Worm (Caenorhabditis elegans) whole organism, late embryonic: ENCODE data around the gene C08E8.11.

Experiments used
- C38D4.7 ChIP-seq: fragments of 200-800 bp; sonication (Bioruptor generic); optimal IDR thresholded peaks from 2 replicates; lab custom pipeline; 2018; ENCODE audit warnings: mild to moderate bottlenecking, missing genetic modification characterization, moderate library complexity, missing compliant biosample characterization
- F13H6.1 ChIP-seq: sonication (generic microtip); optimal IDR thresholded peaks from 2 replicates; lab custom pipeline; 2016; ENCODE audit warnings: missing genetic modification characterization, missing compliant biosample characterization
- ahr-1 ChIP-seq: sonication (generic microtip); optimal IDR thresholded peaks from 2 replicates; lab custom pipeline; 2016; ENCODE audit warnings: missing genetic modification characterization, missing compliant biosample characterization
- ama-1 ChIP-seq: fragments of 150-350 bp; optimal IDR thresholded peaks from 2 replicates; lab custom pipeline; 2014
- ceh-19 ChIP-seq: fragments of 200-800 bp; sonication (Bioruptor generic); optimal IDR thresholded peaks from 2 replicates; lab custom pipeline; 2018; ENCODE audit warnings: mild to moderate bottlenecking, missing genetic modification characterization, missing compliant biosample characterization
- ceh-2 ChIP-seq: sonication (generic microtip); optimal IDR thresholded peaks from 2 replicates; lab custom pipeline; 2016; ENCODE audit warnings: missing genotype, missing genetic modification characterization, missing compliant biosample characterization
- ceh-22 ChIP-seq: sonication (generic microtip); optimal IDR thresholded peaks from 2 replicates; lab custom pipeline; 2017; ENCODE audit warnings: missing biosample characterization, missing genetic modification characterization
- ceh-34 ChIP-seq: sonication (generic microtip); optimal IDR thresholded peaks from 2 replicates; lab custom pipeline; 2016; ENCODE audit warnings: mild to moderate bottlenecking, missing genetic modification characterization, missing compliant biosample characterization
- ceh-48 ChIP-seq: sonication (generic microtip); optimal IDR thresholded peaks from 2 replicates; lab custom pipeline; 2016; ENCODE audit warnings: missing genetic modification characterization, inconsistent platforms, missing compliant biosample characterization
- che-1 ChIP-seq: sonication (generic microtip); optimal IDR thresholded peaks from 2 replicates; lab custom pipeline; 2016; ENCODE audit warnings: mild to moderate bottlenecking, missing genetic modification characterization, missing compliant biosample characterization
- dmd-4 ChIP-seq: sonication (generic microtip); optimal IDR thresholded peaks from 2 replicates; lab custom pipeline; 2016; ENCODE audit warnings: borderline replicate concordance, missing genetic modification characterization, missing compliant biosample characterization
- dve-1 ChIP-seq: sonication (generic microtip); optimal IDR thresholded peaks from 2 replicates; lab custom pipeline; 2017; ENCODE audit warnings: antibody characterized with exemption, mild to moderate bottlenecking, missing genetic modification characterization, missing compliant biosample characterization
- elt-2 ChIP-seq: sonication (generic microtip); optimal IDR thresholded peaks from 2 replicates; lab custom pipeline; 2016; ENCODE audit warnings: missing genetic modification reagents, missing genetic modification characterization, missing compliant biosample characterization
- ets-4 ChIP-seq: sonication (generic microtip); optimal IDR thresholded peaks from 2 replicates; lab custom pipeline; 2016; ENCODE audit warnings: missing genetic modification characterization, missing compliant biosample characterization
- fax-1 ChIP-seq: sonication (generic microtip); optimal IDR thresholded peaks from 2 replicates; lab custom pipeline; 2016; ENCODE audit warnings: missing genotype, missing genetic modification characterization, missing compliant biosample characterization
- gmeb-2 ChIP-seq: sonication (generic microtip); optimal IDR thresholded peaks from 2 replicates; lab custom pipeline; 2016; ENCODE audit warnings: missing genetic modification characterization, inconsistent platforms, missing compliant biosample characterization
- hlh-15 ChIP-seq: sonication (generic microtip); optimal IDR thresholded peaks from 2 replicates; lab custom pipeline; 2016; ENCODE audit warnings: missing genetic modification characterization, missing compliant biosample characterization
- hlh-6 ChIP-seq: sonication (generic microtip); optimal IDR thresholded peaks from 2 replicates; lab custom pipeline; 2016; ENCODE audit warnings: missing genotype, missing genetic modification characterization, missing compliant biosample characterization
- hlh-8 ChIP-seq: sonication (generic microtip); optimal IDR thresholded peaks from 2 replicates; lab custom pipeline; 2016; ENCODE audit warnings: missing genotype, missing genetic modification characterization, missing compliant biosample characterization
- lim-6 ChIP-seq: sonication (generic microtip); optimal IDR thresholded peaks from 2 replicates; lab custom pipeline; 2016; ENCODE audit warnings: missing genetic modification characterization, missing compliant biosample characterization
- madf-2 ChIP-seq: sonication (generic microtip); optimal IDR thresholded peaks from 2 replicates; lab custom pipeline; 2017; ENCODE audit warnings: missing genetic modification characterization, missing compliant biosample characterization
- nhr-11 ChIP-seq: fragments of 150-350 bp; optimal IDR thresholded peaks from 2 replicates; lab custom pipeline; 2014; ENCODE audit warnings: missing biosample characterization, missing genetic modification characterization
- npax-4 ChIP-seq: sonication (generic microtip); optimal IDR thresholded peaks from 2 replicates; lab custom pipeline; 2016; ENCODE audit warnings: missing genetic modification characterization, missing compliant biosample characterization
- odd-2 ChIP-seq: sonication (generic microtip); optimal IDR thresholded peaks from 2 replicates; lab custom pipeline; 2017; ENCODE audit warnings: antibody characterized with exemption, mild to moderate bottlenecking, missing genetic modification characterization, missing compliant biosample characterization
- pat-9 ChIP-seq: fragments of 200-800 bp; sonication (Bioruptor generic); optimal IDR thresholded peaks from 2 replicates; lab custom pipeline; 2018; ENCODE audit warnings: mild to moderate bottlenecking, missing genetic modification characterization, moderate library complexity, missing compliant biosample characterization
- pha-2 ChIP-seq: sonication (generic microtip); optimal IDR thresholded peaks from 2 replicates; lab custom pipeline; 2017; ENCODE audit warnings: mild to moderate bottlenecking, missing genetic modification characterization, missing compliant biosample characterization
- pha-4 ChIP-seq: fragments of 150-350 bp; optimal IDR thresholded peaks from 2 replicates; lab custom pipeline; 2018; ENCODE audit warnings: missing biosample characterization, missing genetic modification reagents, missing genetic modification characterization
- pqm-1 ChIP-seq: sonication (generic microtip); optimal IDR thresholded peaks from 2 replicates; lab custom pipeline; 2016; ENCODE audit warnings: missing genetic modification characterization, missing compliant biosample characterization
- ref-2 ChIP-seq: sonication (generic microtip); optimal IDR thresholded peaks from 2 replicates; lab custom pipeline; 2016; ENCODE audit warnings: missing genetic modification characterization, missing compliant biosample characterization
- sox-2 ChIP-seq: fragments of 200-800 bp; sonication (Bioruptor generic); IDR thresholded peaks from 2 replicates; pipeline ENCODE4 v1.3.6; 2022; ENCODE audit warnings: missing genetic modification reagents, missing genetic modification characterization, missing compliant biosample characterization
- syd-9 ChIP-seq: sonication (generic microtip); optimal IDR thresholded peaks from 2 replicates; lab custom pipeline; 2016; ENCODE audit warnings: mild to moderate bottlenecking, missing genetic modification characterization, moderate library complexity, missing compliant biosample characterization
- tbx-2 ChIP-seq: sonication (generic microtip); optimal IDR thresholded peaks from 2 replicates; lab custom pipeline; 2016; ENCODE audit warnings: missing genetic modification characterization, missing compliant biosample characterization
- ttx-3 ChIP-seq: sonication (generic microtip); optimal IDR thresholded peaks from 2 replicates; lab custom pipeline; 2016; ENCODE audit warnings: missing genetic modification reagents, missing genetic modification characterization, missing compliant biosample characterization
- unc-42 ChIP-seq: sonication (generic microtip); optimal IDR thresholded peaks from 2 replicates; lab custom pipeline; 2016; ENCODE audit warnings: missing genotype, missing genetic modification characterization, missing compliant biosample characterization
- unc-55 ChIP-seq: sonication (generic microtip); optimal IDR thresholded peaks from 2 replicates; lab custom pipeline; 2017; ENCODE audit warnings: missing biosample characterization, missing genetic modification reagents, missing genetic modification characterization
- unc-86 ChIP-seq: sonication (generic microtip); optimal IDR thresholded peaks from 2 replicates; lab custom pipeline; 2016; ENCODE audit warnings: missing genetic modification characterization, missing compliant biosample characterization
- zip-5 ChIP-seq: sonication (generic microtip); optimal IDR thresholded peaks from 2 replicates; lab custom pipeline; 2016; ENCODE audit warnings: missing genetic modification characterization, missing compliant biosample characterization

The C08E8.11 gene

DNA sequence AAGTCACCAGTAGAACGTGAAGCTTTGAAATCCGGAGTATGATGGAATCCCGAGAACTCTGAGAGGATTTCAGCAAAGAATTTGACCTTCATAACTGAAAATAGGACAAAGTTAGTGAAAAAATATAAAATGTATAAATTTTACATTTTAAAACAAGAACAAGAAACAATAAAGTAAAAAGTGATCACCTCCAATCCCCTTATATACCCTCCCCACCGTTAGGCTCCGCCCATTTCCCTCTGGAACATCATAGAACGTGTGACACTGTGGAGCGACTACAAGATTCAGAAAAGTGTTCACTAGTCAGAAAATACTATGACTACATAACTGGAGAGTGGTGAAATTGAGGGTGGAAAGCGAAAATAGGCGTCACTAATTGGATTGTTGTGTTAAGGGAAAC, 19.7 kb upstream of the C08E8.11 start, which contains the start of gene B0462.4:
Gene B0462.4 (minus strand): TSS at position 101 of the 400 bp plus-strand sequence.
- TF ChIP-seq pqm-1 (tag; lab: Kevin White, UChicago) (no peak), pha-4 (tag; lab: Kevin White, UChicago) (no peak), ceh-2 (tag; lab: Kevin White, UChicago) (no peak), gmeb-2 (no peak), ceh-19 (GFP tag; lab: Kevin White, UChicago) (no peak)

DNA sequence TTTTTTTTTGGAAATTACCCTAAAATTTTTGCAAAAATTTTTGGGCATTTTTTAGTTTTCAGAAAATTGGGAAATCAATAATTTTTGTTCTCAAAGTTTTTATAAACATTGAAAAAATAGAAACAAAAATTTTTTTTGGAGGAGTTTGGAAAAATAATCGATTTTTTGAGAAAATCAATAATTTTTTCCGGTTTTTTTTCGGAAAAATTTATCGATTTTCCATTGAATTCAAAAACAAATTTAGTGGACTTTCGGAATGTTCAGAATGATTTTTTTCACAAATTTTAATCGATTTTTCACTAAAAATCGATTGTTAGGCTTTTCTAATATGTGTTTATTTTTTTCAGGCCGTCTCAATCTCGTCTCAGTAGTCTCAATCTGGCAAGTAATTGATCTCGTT, 13.2 kb upstream of the C08E8.11 start:
- TF ChIP-seq pha-2 (no peak), unc-55 (GFP tag; lab: Kevin White, UChicago) (no peak), madf-2 (tag; lab: Kevin White, UChicago) (no peak), npax-4 (no peak), ahr-1 (tag; lab: Kevin White, UChicago) (no peak), ceh-2 (tag; lab: Kevin White, UChicago) (no peak), pat-9 (tag; lab: Kevin White, UChicago) (no peak), che-1 (tag; lab: Kevin White, UChicago) (no peak), dmd-4 (tag; lab: Kevin White, UChicago) (no peak), hlh-8 (tag; lab: Kevin White, UChicago) (no peak), C38D4.7 (GFP tag; lab: Kevin White, UChicago) (no peak), odd-2 (tag; lab: Kevin White, UChicago) (no peak), tbx-2 (tag; lab: Kevin White, UChicago) (no peak), fax-1 (no peak), ceh-22 (tag; lab: Kevin White, UChicago) (no peak), ceh-48 (tag; lab: Kevin White, UChicago) (no peak), zip-5 (tag; lab: Kevin White, UChicago) (no peak)

DNA sequence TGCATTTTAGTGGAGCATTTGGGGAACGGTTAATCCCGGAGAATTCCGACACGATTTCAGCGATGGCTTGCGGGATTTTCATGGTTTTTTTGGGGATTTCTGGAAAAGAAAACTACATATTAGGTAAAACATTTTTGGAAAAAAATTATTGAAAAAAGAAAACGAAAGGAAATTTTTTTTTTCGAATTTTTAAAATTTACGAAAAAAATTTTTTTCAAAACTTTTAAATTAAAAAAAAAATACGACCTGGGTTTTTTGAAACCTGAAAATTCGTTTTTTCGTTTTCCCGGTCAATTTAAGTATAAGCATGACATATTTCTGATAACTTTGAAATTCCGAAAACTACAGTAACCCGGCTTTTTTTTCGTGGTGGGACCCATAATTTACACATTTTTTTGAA, 11.0 kb upstream of the C08E8.11 start, which contains the start of gene C08E8.10:
Gene C08E8.10 (minus strand): TSS at position 101 of the 400 bp plus-strand sequence.
- TF ChIP-seq unc-42 (tag; lab: Kevin White, UChicago) (no peak), nhr-11 (tag; lab: Kevin White, UChicago) (no peak), dve-1 (tag; lab: Kevin White, UChicago) (no peak), ama-1 (lab: Kevin White, UChicago) (no peak), ceh-34 (tag; lab: Kevin White, UChicago) (no peak), F13H6.1 (tag; lab: Kevin White, UChicago) (no peak), lim-6 (tag; lab: Kevin White, UChicago) (no peak), ets-4 (tag; lab: Kevin White, UChicago) (no peak), pha-2 (no peak)

DNA sequence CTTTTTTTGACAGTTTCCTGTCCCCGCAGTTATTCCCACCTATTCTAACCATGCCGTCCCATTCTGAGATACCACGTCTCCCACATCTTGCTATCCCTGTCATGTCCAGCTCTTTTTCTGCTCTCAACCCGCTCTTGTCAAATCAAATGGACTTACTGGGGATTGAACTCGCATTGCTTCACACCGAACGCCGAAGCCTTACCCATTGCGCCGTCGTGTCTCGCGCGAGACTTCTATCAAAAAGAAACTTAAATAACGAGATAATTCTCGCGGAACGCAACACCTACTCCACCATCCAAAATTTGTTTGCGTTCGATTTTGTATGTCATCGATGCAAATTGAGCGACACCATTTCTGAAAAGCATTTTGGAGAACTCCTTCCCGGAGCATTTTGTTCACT, 6.6 kb upstream of the C08E8.11 start:
- TF ChIP-seq hlh-6 (no peak), ref-2 (no peak)

DNA sequence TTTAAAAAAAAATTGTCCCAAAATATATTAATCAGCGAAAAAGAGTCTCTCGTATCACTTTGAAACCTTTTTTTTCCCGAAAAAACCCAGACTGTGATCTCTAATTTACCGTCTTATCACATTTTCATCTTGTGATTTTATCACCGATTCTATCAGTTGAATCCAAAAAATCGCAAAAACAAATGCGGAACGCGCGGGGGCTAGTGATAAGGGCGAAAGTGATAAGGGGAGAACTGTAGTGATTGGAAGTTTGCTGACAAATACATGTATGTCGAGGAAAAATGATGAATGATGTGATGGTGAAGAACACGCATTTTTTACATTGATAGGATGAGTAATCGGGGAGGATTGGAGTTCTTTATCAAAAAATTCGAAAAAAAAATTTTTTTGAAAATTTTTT, 4.7 kb upstream of the C08E8.11 start:
- TF ChIP-seq sox-2 (GFP tag; lab: Robert Waterston, UW) (no peak), elt-2 (tag; lab: Kevin White, UChicago) (peak; percentile 99)

DNA sequence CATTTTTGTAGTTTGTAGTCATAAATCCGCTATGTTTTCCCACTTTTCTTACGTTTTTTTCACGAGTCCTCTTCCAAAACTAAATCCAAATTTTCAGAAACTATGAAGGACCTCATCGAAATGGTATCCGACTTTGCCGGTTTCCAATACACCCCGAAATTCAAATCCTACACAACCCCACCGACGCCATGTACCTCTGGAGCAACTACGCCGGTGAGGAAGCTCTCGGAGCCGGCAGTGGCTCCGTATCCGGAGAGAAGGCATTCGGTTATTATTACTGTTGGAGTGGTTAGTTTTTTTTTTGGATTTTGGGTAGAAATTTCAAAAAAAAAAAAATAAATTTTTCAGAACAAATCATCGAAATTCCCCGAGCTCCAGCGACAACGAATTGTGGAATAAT, 775 bp upstream of the C08E8.11 start, which contains the start of gene C08E8.3:
Gene C08E8.3 (plus strand): TSS at position 84 of the 400 bp plus-strand sequence.
- TF ChIP-seq ttx-3 (no peak), syd-9 (no peak), pqm-1 (tag; lab: Kevin White, UChicago) (no peak), hlh-15 (no peak), unc-86 (no peak), lim-6 (tag; lab: Kevin White, UChicago) (no peak), sox-2 (GFP tag; lab: Robert Waterston, UW) (no peak)
- TF ChIP-seq, all 69 proteins: peak for 0
